Worm (Caenorhabditis elegans) whole organism, L4/young adult: ENCODE measurements around the gene tag-180.

ENCODE experiments used
- W03F9.2 ChIP-seq: fragments of 150-350 bp; optimal IDR thresholded peaks from 2 replicates; lab custom pipeline; 2014; ENCODE audit warnings: missing biosample characterization, missing genetic modification characterization
- dao-5 ChIP-seq: sonication (generic microtip); optimal IDR thresholded peaks from 2 replicates; lab custom pipeline; 2016; ENCODE audit warnings: missing genotype, missing genetic modification characterization, moderate library complexity, missing compliant biosample characterization
- him-1 ChIP-seq: sonication (generic microtip); optimal IDR thresholded peaks from 2 replicates; lab custom pipeline; 2016; ENCODE audit warnings: missing genotype, missing genetic modification reagents, missing genetic modification characterization, missing compliant biosample characterization

tag-180 gene

DNA sequence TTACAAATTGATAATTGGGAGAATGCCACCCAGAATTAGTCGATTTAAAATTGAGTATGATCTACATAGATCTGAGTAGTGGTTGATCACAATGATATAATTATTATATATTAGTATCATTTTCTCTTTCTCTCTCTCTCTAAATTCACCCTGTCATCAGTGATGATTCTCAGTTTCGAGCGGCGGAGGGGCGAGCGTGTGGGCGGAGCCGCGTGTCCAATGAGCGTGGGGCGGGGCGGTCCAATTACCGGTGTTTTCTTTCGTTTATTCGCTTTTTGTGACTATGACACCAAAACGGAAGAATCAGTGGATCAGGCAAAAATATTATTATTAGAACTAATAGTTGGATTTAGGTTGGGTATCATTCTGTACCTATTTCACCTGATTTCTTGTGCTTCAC is 49.3 kb downstream of the tag-180 start:
- TF ChIP-seq W03F9.2 (tag; lab: Kevin White, UChicago): no peak
- TF ChIP-seq dao-5: no peak
- no peak for TF ChIP-seq him-1

DNA sequence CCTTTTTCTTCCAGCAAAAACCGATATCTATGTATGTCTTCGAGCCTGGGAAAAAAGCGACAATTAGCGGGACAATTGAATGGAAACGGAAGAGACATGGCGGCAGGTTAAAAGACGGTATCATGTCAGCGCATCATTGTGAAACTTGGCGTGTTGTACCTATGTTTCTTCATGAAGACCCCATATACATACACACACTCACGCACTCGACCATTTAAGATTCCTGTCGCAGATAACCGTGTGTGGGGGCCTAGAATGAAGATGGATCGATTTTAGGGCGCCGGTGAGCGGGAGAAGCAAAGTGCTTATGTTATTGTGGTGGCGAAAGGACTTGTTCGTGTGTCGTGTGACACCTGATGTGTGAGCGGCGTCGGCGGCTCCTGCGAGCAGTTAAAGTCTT is 52.4 kb downstream of the tag-180 start:
- no peak for TF ChIP-seq him-1
- no peak for TF ChIP-seq W03F9.2 (tag; lab: Kevin White, UChicago)
- no peak for TF ChIP-seq dao-5

DNA sequence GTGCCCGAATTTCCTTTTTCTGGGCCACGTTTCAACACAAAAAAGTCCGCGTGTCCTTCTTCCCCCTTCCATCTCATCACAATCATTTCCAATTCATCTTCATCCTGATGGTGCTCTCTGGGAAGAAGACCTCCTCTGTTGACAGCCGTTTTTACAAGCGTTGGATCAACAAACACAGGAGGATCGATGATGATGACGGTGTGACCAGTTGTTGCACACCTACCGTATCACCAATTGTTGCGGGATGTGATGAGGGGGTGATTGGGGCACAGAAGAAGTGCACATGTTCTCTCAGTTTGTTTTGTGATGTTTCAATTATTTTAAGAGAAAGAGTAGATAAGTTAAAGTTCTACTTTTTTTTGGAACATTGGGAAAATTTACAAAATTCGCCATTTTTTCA is 53.7 kb downstream of the tag-180 start:
- TF ChIP-seq W03F9.2 (tag; lab: Kevin White, UChicago) (no peak), dao-5 (no peak), him-1 (no peak)

DNA sequence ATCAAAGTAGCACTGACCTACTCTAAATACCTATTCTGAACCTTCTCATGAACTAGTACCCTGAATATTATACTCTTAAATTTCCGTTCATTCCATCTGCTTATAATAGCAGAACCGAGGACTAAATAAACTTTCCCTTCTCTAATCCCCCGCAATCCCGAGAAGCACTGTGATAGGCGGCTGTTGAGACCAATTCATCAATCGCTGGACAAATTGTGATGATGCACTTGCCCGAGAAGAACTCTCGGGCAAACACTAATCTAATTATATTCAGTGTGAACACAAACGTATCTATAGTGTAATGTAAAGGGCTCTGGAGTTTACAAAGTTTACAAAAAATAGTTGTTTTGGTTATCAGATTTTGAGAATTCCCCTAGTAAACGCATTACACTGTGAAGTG is 54.4 kb downstream of the tag-180 start:
- TF ChIP-seq W03F9.2 (tag; lab: Kevin White, UChicago) (no peak), him-1 (no peak), dao-5 (no peak)
